Fruit fly (Drosophila melanogaster) whole organism, embryonic: Measurements from ENCODE around the gene P5CDh2.

Experiments
- Atf-2 ChIP-seq: fragments of 200-800 bp; sonication (Bioruptor generic); optimal IDR thresholded peaks from 2 replicates; lab custom pipeline; 2016; ENCODE audit warnings: missing biosample characterization, missing genetic modification characterization
- BEAF-32 ChIP-seq: fragments of 200-800 bp; sonication (Bioruptor generic); optimal IDR thresholded peaks from 3 replicates; lab custom pipeline; 2017; ENCODE audit warnings: missing biosample characterization, missing genetic modification characterization, mild to moderate bottlenecking, moderate library complexity, missing genetic modification reagents
- CG10147 ChIP-seq: fragments of 200-800 bp; sonication (Bioruptor generic); optimal IDR thresholded peaks from 2 replicates; lab custom pipeline; 2019; ENCODE audit warnings: missing biosample characterization, mild to moderate bottlenecking, missing genetic modification characterization, moderate library complexity
- CG10209 ChIP-seq: fragments of 200-800 bp; sonication (Bioruptor generic); optimal IDR thresholded peaks from 3 replicates; lab custom pipeline; 2017; ENCODE audit warnings: missing biosample characterization, mild to moderate bottlenecking, missing genetic modification characterization, missing genetic modification reagents
- CG10366 ChIP-seq: fragments of 200-800 bp; sonication (Bioruptor generic); IDR thresholded peaks from 2 replicates; pipeline ENCODE4 v1.3.6; 2022; ENCODE audit warnings: missing biosample characterization, missing genetic modification characterization
- CG10959 ChIP-seq: fragments of 200-800 bp; sonication (Bioruptor generic); IDR thresholded peaks from 2 replicates; pipeline ENCODE4 v1.3.6; 2022; ENCODE audit warnings: missing biosample characterization, missing genetic modification characterization
- CG1233 ChIP-seq: fragments of 200-800 bp; sonication (Bioruptor generic); optimal IDR thresholded peaks from 4 replicates; lab custom pipeline; 2018; ENCODE audit warnings: missing biosample characterization, mild to moderate bottlenecking, missing genetic modification characterization
- CG13296 ChIP-seq: fragments of 200-800 bp; sonication (Bioruptor generic); optimal IDR thresholded peaks from 3 replicates; lab custom pipeline; 2018; ENCODE audit warnings: missing biosample characterization, mild to moderate bottlenecking, missing genetic modification characterization
- CG13775 ChIP-seq: fragments of 200-800 bp; sonication (Bioruptor generic); optimal IDR thresholded peaks from 3 replicates; lab custom pipeline; 2017; ENCODE audit warnings: missing biosample characterization, mild to moderate bottlenecking, missing genetic modification characterization
- CG1603 ChIP-seq: fragments of 200-800 bp; sonication (Bioruptor generic); optimal IDR thresholded peaks from 2 replicates; lab custom pipeline; 2019; ENCODE audit warnings: missing biosample characterization, mild to moderate bottlenecking, missing genetic modification characterization, moderate library complexity
- CG16813 ChIP-seq: fragments of 200-800 bp; sonication (Bioruptor generic); IDR thresholded peaks from 3 replicates; pipeline ENCODE4 v1.3.6; 2022; ENCODE audit warnings: missing biosample characterization, missing genetic modification characterization; ENCODE audit not compliant: partially characterized antibody
- CG17328 ChIP-seq: fragments of 200-800 bp; sonication (Bioruptor generic); IDR thresholded peaks from 2 replicates; pipeline ENCODE4 v1.3.6; 2022; ENCODE audit warnings: missing biosample characterization, missing genetic modification characterization
- CG17385 ChIP-seq: fragments of 200-800 bp; sonication (Bioruptor generic); optimal IDR thresholded peaks from 3 replicates; lab custom pipeline; 2018; ENCODE audit warnings: missing biosample characterization, mild to moderate bottlenecking, missing genetic modification characterization
- CG17829 ChIP-seq: fragments of 200-800 bp; optimal IDR thresholded peaks from 2 replicates; lab custom pipeline; 2019; ENCODE audit warnings: missing biosample characterization, mild to moderate bottlenecking, missing genetic modification characterization, moderate library complexity
- CG2120 ChIP-seq: fragments of 200-800 bp; sonication (Bioruptor generic); optimal IDR thresholded peaks from 3 replicates; lab custom pipeline; 2016; ENCODE audit warnings: missing biosample characterization, missing genetic modification characterization
- CG2678 ChIP-seq: fragments of 200-800 bp; sonication (Bioruptor generic); optimal IDR thresholded peaks from 3 replicates; lab custom pipeline; 2019; ENCODE audit warnings: missing biosample characterization, mild to moderate bottlenecking, missing genetic modification characterization, moderate library complexity
- CG2712 ChIP-seq: fragments of 200-800 bp; optimal IDR thresholded peaks from 3 replicates; lab custom pipeline; 2019; ENCODE audit warnings: missing biosample characterization, mild to moderate bottlenecking, missing genetic modification characterization, moderate library complexity
- CG31388 ChIP-seq: fragments of 200-800 bp; sonication (Bioruptor generic); optimal IDR thresholded peaks from 2 replicates; lab custom pipeline; 2016; ENCODE audit warnings: missing biosample characterization, missing genetic modification characterization
- CG32532 ChIP-seq: fragments of 200-800 bp; sonication (Bioruptor generic); IDR thresholded peaks from 2 replicates; pipeline ENCODE4 v1.3.6; 2022; ENCODE audit warnings: missing biosample characterization, missing genetic modification characterization
- CG32772 ChIP-seq: fragments of 200-800 bp; sonication (Bioruptor generic); IDR thresholded peaks from 2 replicates; pipeline ENCODE4 v1.3.6; 2022; ENCODE audit warnings: missing biosample characterization, missing genetic modification characterization
- CG33213 ChIP-seq: fragments of 200-800 bp; sonication (Bioruptor generic); optimal IDR thresholded peaks from 3 replicates; lab custom pipeline; 2016; ENCODE audit warnings: missing biosample characterization, missing genetic modification characterization
- CG34224 ChIP-seq: fragments of 200-800 bp; sonication (Bioruptor generic); IDR thresholded peaks from 3 replicates; pipeline ENCODE4 v1.3.6; 2022; ENCODE audit warnings: missing biosample characterization, missing genetic modification characterization; ENCODE audit not compliant: partially characterized antibody
- CG3847 ChIP-seq: fragments of 200-800 bp; sonication (Bioruptor generic); IDR thresholded peaks from 2 replicates; pipeline ENCODE4 v1.3.6; 2022; ENCODE audit warnings: missing biosample characterization, missing genetic modification characterization
- CG4328 ChIP-seq: fragments of 200-800 bp; sonication (Bioruptor generic); optimal IDR thresholded peaks from 3 replicates; lab custom pipeline; 2017; ENCODE audit warnings: missing biosample characterization, missing genetic modification reagents, missing genetic modification characterization
- CG6683 ChIP-seq: fragments of 200-800 bp; sonication (Bioruptor generic); optimal IDR thresholded peaks from 2 replicates; lab custom pipeline; 2017; ENCODE audit warnings: missing biosample characterization, mild to moderate bottlenecking, missing genetic modification characterization, missing genetic modification reagents
- CG6765 ChIP-seq: fragments of 200-800 bp; sonication (Bioruptor generic); optimal IDR thresholded peaks from 3 replicates; lab custom pipeline; 2017; ENCODE audit warnings: missing biosample characterization, mild to moderate bottlenecking, missing genetic modification characterization
- CG9215 ChIP-seq: fragments of 200-800 bp; sonication (Bioruptor generic); IDR thresholded peaks from 2 replicates; pipeline ENCODE4 v1.3.6; 2022; ENCODE audit warnings: missing biosample characterization, missing genetic modification characterization
- CG9437 ChIP-seq: fragments of 200-800 bp; sonication (Bioruptor generic); optimal IDR thresholded peaks from 2 replicates; lab custom pipeline; 2018; ENCODE audit warnings: missing biosample characterization, mild to moderate bottlenecking, missing genetic modification characterization
- CG9727 ChIP-seq: fragments of 200-800 bp; sonication (Bioruptor generic); optimal IDR thresholded peaks from 3 replicates; lab custom pipeline; 2017; ENCODE audit warnings: missing biosample characterization, mild to moderate bottlenecking, missing genetic modification characterization
- Dll ChIP-seq: fragments of 200-800 bp; sonication (Bioruptor generic); IDR thresholded peaks from 4 replicates; pipeline ENCODE4 v1.3.6; 2022; ENCODE audit warnings: missing biosample characterization, missing genetic modification characterization; ENCODE audit not compliant: partially characterized antibody
- Dp ChIP-seq: fragments of 200-800 bp; sonication (Bioruptor generic); optimal IDR thresholded peaks from 2 replicates; lab custom pipeline; 2018; ENCODE audit warnings: missing biosample characterization, mild to moderate bottlenecking, missing genetic modification characterization, moderate library complexity
- HLH3B ChIP-seq: fragments of 200-800 bp; sonication (Bioruptor generic); IDR thresholded peaks from 2 replicates; pipeline ENCODE4 v1.3.6; 2022; ENCODE audit warnings: missing biosample characterization, missing genetic modification characterization
- Max ChIP-seq: fragments of 200-800 bp; sonication (Bioruptor generic); optimal IDR thresholded peaks from 2 replicates; lab custom pipeline; 2016; ENCODE audit warnings: missing biosample characterization, mild to moderate bottlenecking, missing genetic modification characterization
- NC2β ChIP-seq: fragments of 200-800 bp; sonication (Bioruptor generic); optimal IDR thresholded peaks from 2 replicates; lab custom pipeline; 2016; ENCODE audit warnings: missing biosample characterization, missing genetic modification characterization
- Nf-YA ChIP-seq: fragments of 200-800 bp; sonication (Bioruptor generic); IDR thresholded peaks from 2 replicates; pipeline ENCODE4 v1.3.6; 2022; ENCODE audit warnings: missing biosample characterization, missing genetic modification characterization
- PHDP ChIP-seq: fragments of 200-800 bp; sonication (Bioruptor generic); optimal IDR thresholded peaks from 3 replicates; lab custom pipeline; 2018; ENCODE audit warnings: missing biosample characterization, mild to moderate bottlenecking, missing genetic modification characterization, moderate library complexity
- Sry-β ChIP-seq: fragments of 200-800 bp; sonication (Bioruptor generic); optimal IDR thresholded peaks from 2 replicates; lab custom pipeline; 2018; ENCODE audit warnings: missing biosample characterization, mild to moderate bottlenecking, missing genetic modification characterization, moderate library complexity
- Xrp1 ChIP-seq: fragments of 200-800 bp; sonication (Bioruptor generic); IDR thresholded peaks from 2 replicates; pipeline ENCODE4 v1.3.6; 2022; ENCODE audit warnings: missing biosample characterization, missing genetic modification characterization
- ash1 ChIP-seq: fragments of 200-800 bp; sonication (Bioruptor generic); optimal IDR thresholded peaks from 2 replicates; lab custom pipeline; 2018; ENCODE audit warnings: missing biosample characterization, mild to moderate bottlenecking, missing genetic modification characterization
- caup ChIP-seq: fragments of 200-800 bp; sonication (Bioruptor generic); optimal IDR thresholded peaks from 3 replicates; lab custom pipeline; 2017; ENCODE audit warnings: missing biosample characterization, mild to moderate bottlenecking, missing genetic modification characterization, moderate library complexity; ENCODE audit not compliant: severe bottlenecking
- dm ChIP-seq: fragments of 200-800 bp; sonication (Bioruptor generic); optimal IDR thresholded peaks from 3 replicates; lab custom pipeline; 2016; ENCODE audit warnings: missing biosample characterization, missing genetic modification characterization
- gcm ChIP-seq: fragments of 200-800 bp; sonication (Bioruptor generic); optimal IDR thresholded peaks from 2 replicates; lab custom pipeline; 2019; ENCODE audit warnings: missing biosample characterization, mild to moderate bottlenecking, missing genetic modification characterization, moderate library complexity
- jigr1 ChIP-seq: fragments of 200-800 bp; sonication (Bioruptor generic); IDR thresholded peaks from 3 replicates; pipeline ENCODE4 v1.3.6; 2022; ENCODE audit warnings: missing biosample characterization, missing genetic modification characterization
- jumu ChIP-seq: fragments of 200-800 bp; sonication (Bioruptor generic); optimal IDR thresholded peaks from 3 replicates; lab custom pipeline; 2016; ENCODE audit warnings: missing biosample characterization, missing genetic modification characterization
- lbe ChIP-seq: fragments of 200-800 bp; sonication (Bioruptor generic); optimal IDR thresholded peaks from 2 replicates; lab custom pipeline; 2016; ENCODE audit warnings: missing biosample characterization, mild to moderate bottlenecking, missing genetic modification characterization
- nmo ChIP-seq: fragments of 200-800 bp; sonication (Bioruptor generic); optimal IDR thresholded peaks from 2 replicates; lab custom pipeline; 2018; ENCODE audit warnings: missing biosample characterization, mild to moderate bottlenecking, missing genetic modification characterization, moderate library complexity
- odd ChIP-seq: fragments of 200-800 bp; sonication (Bioruptor generic); optimal IDR thresholded peaks from 2 replicates; lab custom pipeline; 2017; ENCODE audit warnings: missing biosample characterization, mild to moderate bottlenecking, missing genetic modification characterization
- phol ChIP-seq: fragments of 200-800 bp; sonication (Bioruptor generic); optimal IDR thresholded peaks from 3 replicates; lab custom pipeline; 2018; ENCODE audit warnings: missing biosample characterization, mild to moderate bottlenecking, missing genetic modification characterization, moderate library complexity
- ranshi ChIP-seq: fragments of 200-800 bp; sonication (Bioruptor generic); IDR thresholded peaks from 2 replicates; pipeline ENCODE4 v1.3.6; 2022; ENCODE audit warnings: missing biosample characterization, missing genetic modification characterization
- sens-2 ChIP-seq: fragments of 200-800 bp; sonication (Bioruptor generic); IDR thresholded peaks from 2 replicates; pipeline ENCODE4 v1.3.6; 2022; ENCODE audit warnings: missing biosample characterization, missing genetic modification characterization
- unc-4 ChIP-seq: fragments of 200-800 bp; sonication (Bioruptor generic); IDR thresholded peaks from 2 replicates; pipeline ENCODE4 v1.3.6; 2022; ENCODE audit warnings: missing biosample characterization, missing genetic modification characterization; ENCODE audit not compliant: partially characterized antibody

P5CDh2 gene

dm6 chr3R:21839636-21840035 lies 38.1 kb upstream of the P5CDh2 start (continued):
- TF ChIP-seq CG10959 (GFP tag; lab: Robert Waterston, UW) (no peak), CG9437 (GFP tag; lab: Kevin White, UChicago) (peak; percentile 6), jumu (no peak), Nf-YA (GFP tag; lab: Robert Waterston, UW) (no peak), sens-2 (GFP tag; lab: Robert Waterston, UW) (no peak), CG16813 (GFP tag; lab: Robert Waterston, UW) (no peak), CG1233 (GFP tag; lab: Kevin White, UChicago) (peak; percentile 34), ranshi (no peak), CG17385 (GFP tag; lab: Kevin White, UChicago) (peak; percentile 18), CG2120 (no peak), CG10366 (GFP tag; lab: Robert Waterston, UW) (no peak), HLH3B (GFP tag; lab: Robert Waterston, UW) (no peak), CG2712 (tag; lab: Kevin White, UChicago) (peak; percentile 52), lbe (no peak), CG17829 (peak; percentile 35), NC2β (no peak), caup (GFP tag; lab: Kevin White, UChicago) (peak; percentile 7), PHDP (tag; lab: Kevin White, UChicago) (peak; percentile 49), CG32532 (GFP tag; lab: Robert Waterston, UW) (no peak), CG3847 (GFP tag; lab: Robert Waterston, UW) (no peak), odd (GFP tag; lab: Kevin White, UChicago) (peak; percentile 15), Xrp1 (GFP tag; lab: Robert Waterston, UW) (peak; percentile 12; the same call in 1 of the 2 replicates), ash1 (GFP tag; lab: Kevin White, UChicago) (no peak), CG6765 (GFP tag; lab: Kevin White, UChicago) (no peak), CG31388 (no peak), CG6683 (no peak), CG33213 (GFP tag; lab: Kevin White, UChicago) (no peak), Dll (no peak), Max (GFP tag; lab: Kevin White, UChicago) (no peak), unc-4 (GFP tag; lab: Robert Waterston, UW) (no peak), Sry-β (no peak), phol (tag; lab: Kevin White, UChicago) (peak; percentile 34), CG32772 (GFP tag; lab: Robert Waterston, UW) (no peak), CG10147 (GFP tag; lab: Kevin White, UChicago) (peak; percentile 37), CG17328 (no peak), jigr1 (GFP tag; lab: Robert Waterston, UW) (no peak), gcm (GFP tag; lab: Kevin White, UChicago) (no peak), CG13296 (peak; percentile 64), CG34224 (GFP tag; lab: Robert Waterston, UW) (no peak), nmo (peak; percentile 20), CG9215 (GFP tag; lab: Robert Waterston, UW) (no peak), Dp (GFP tag; lab: Kevin White, UChicago) (no peak), CG4328 (GFP tag; lab: Kevin White, UChicago) (no peak), CG2678 (tag; lab: Kevin White, UChicago) (peak; percentile 73), BEAF-32 (GFP tag; lab: Kevin White, UChicago) (no peak), CG13775 (GFP tag; lab: Kevin White, UChicago) (no peak), CG1603 (tag; lab: Kevin White, UChicago) (no peak), CG10209 (GFP tag; lab: Kevin White, UChicago) (no peak), dm (no peak), CG9727 (GFP tag; lab: Kevin White, UChicago) (peak; percentile 13), Atf-2 (GFP tag; lab: Kevin White, UChicago) (no peak)
